Worm (Caenorhabditis elegans): Measurements from ENCODE around the gene clec-8.

The clec-8 gene

ce11 chrII:12573541-12573940 is 4.3 kb downstream of the clec-8 start, which contains the start of gene Y38E10A.2:
Gene Y38E10A.2, minus strand, starts transcription at chrII:12573641.
- TF ChIP-seq nhr-43 (tag; optimal IDR thresholded peaks at IDR 0.05; ENCODE audit: poor library complexity, severe bottlenecking) (no peak), eor-1 (tag; optimal IDR thresholded peaks at IDR 0.05) (no peak), ztf-4 (tag; optimal IDR thresholded peaks at IDR 0.05) (no peak), R02D3.7 (tag; optimal IDR thresholded peaks at IDR 0.05) (no peak), fkh-2 (tag; optimal IDR thresholded peaks at IDR 0.05) (no peak), ceh-16 (tag; optimal IDR thresholded peaks at IDR 0.05) (no peak), egl-5 (tag; optimal IDR thresholded peaks at IDR 0.05) (no peak), lsy-12 (tag; optimal IDR thresholded peaks at IDR 0.05) (no peak), mdl-1 (tag; optimal IDR thresholded peaks at IDR 0.05) (no peak)

ce11 chrII:12572760-12573159 is 5.1 kb downstream of the clec-8 start, which contains the start of gene Y38E10A.35:
Gene Y38E10A.35, minus strand, starts transcription at chrII:12572860.
- TF ChIP-seq ztf-4 (tag; optimal IDR thresholded peaks at IDR 0.05) (no peak), snpc-4 (tag; optimal IDR thresholded peaks at IDR 0.05) (no peak)

ce11 chrII:12570523-12570922 is 7.3 kb downstream of the clec-8 start, which contains the start of gene Y38E10A.1:
Gene Y38E10A.1, minus strand, starts transcription at chrII:12570623.
- no peak for TF ChIP-seq unc-39 (tag; optimal IDR thresholded peaks at IDR 0.05)
- TF ChIP-seq ceh-16 (tag; optimal IDR thresholded peaks at IDR 0.05) = no peak
- TF ChIP-seq nhr-43 (tag; optimal IDR thresholded peaks at IDR 0.05; ENCODE audit: poor library complexity, severe bottlenecking) = no peak

ce11 chrII:12565851-12566250 is 12.0 kb downstream of the clec-8 start, which contains the start of gene F49C5.7:
Gene F49C5.7, plus strand, starts transcription at chrII:12566151.
- TF ChIP-seq nhr-25 (tag; optimal IDR thresholded peaks at IDR 0.05) = no peak
- TF ChIP-seq daf-12 (tag; optimal IDR thresholded peaks at IDR 0.05) = no peak
- no peak for TF ChIP-seq pha-4 (tag; optimal IDR thresholded peaks at IDR 0.05)

ce11 chrII:12560210-12560609 is 17.7 kb downstream of the clec-8 start, which contains the start of gene F49C5.12:
Gene F49C5.12, minus strand, starts transcription at chrII:12560310.
- no peak for TF ChIP-seq R02D3.7 (tag; optimal IDR thresholded peaks at IDR 0.05)
- TF ChIP-seq snpc-4 (tag; optimal IDR thresholded peaks at IDR 0.05) = no peak
- TF ChIP-seq ceh-9 (tag; optimal IDR thresholded peaks at IDR 0.05) = no peak
- TF ChIP-seq ZK546.5 (tag; optimal IDR thresholded peaks at IDR 0.05) = no peak

ce11 chrII:12555579-12555978 is 22.3 kb downstream of the clec-8 start, which contains the start of gene F49C5.11:
Gene F49C5.11, plus strand, starts transcription at chrII:12555879.
- TF ChIP-seq sea-2 (GFP tag; optimal IDR thresholded peaks at IDR 0.05) = no peak
- no peak for TF ChIP-seq nfya-1 (tag; optimal IDR thresholded peaks at IDR 0.05; ENCODE audit: insufficient read depth)
- no peak for TF ChIP-seq lsy-12 (tag; optimal IDR thresholded peaks at IDR 0.05)
- TF ChIP-seq hmg-11 (tag; optimal IDR thresholded peaks at IDR 0.05) = no peak
- no peak for TF ChIP-seq pha-4 (tag; optimal IDR thresholded peaks at IDR 0.05)
- TF ChIP-seq nhr-12 (tag; optimal IDR thresholded peaks at IDR 0.05) = no peak
- TF ChIP-seq fkh-10 (GFP tag; optimal IDR thresholded peaks at IDR 0.05) = no peak
- TF ChIP-seq ceh-82 (tag; optimal IDR thresholded peaks at IDR 0.05) = no peak
- TF ChIP-seq mml-1 (tag; optimal IDR thresholded peaks at IDR 0.05) = no peak
- TF ChIP-seq ceh-28 (tag; optimal IDR thresholded peaks at IDR 0.05) = no peak
- no peak for TF ChIP-seq mdl-1 (tag; optimal IDR thresholded peaks at IDR 0.05)

- TF ChIP-seq nhr-76 (tag; optimal IDR thresholded peaks at IDR 0.05) (no peak), pha-4 (tag; optimal IDR thresholded peaks at IDR 0.05) (no peak), elt-1 (tag; optimal IDR thresholded peaks at IDR 0.05) (no peak), snpc-4 (tag; optimal IDR thresholded peaks at IDR 0.05) (no peak), ZK546.5 (tag; optimal IDR thresholded peaks at IDR 0.05) (no peak), fkh-2 (tag; optimal IDR thresholded peaks at IDR 0.05) (no peak), nfya-1 (tag; optimal IDR thresholded peaks at IDR 0.05; ENCODE audit: insufficient read depth) (no peak)
Measured at ce11 chrII:12550940-12551339, 26.9 kb downstream of the clec-8 start.

- TF ChIP-seq aly-2 (tag; optimal IDR thresholded peaks at IDR 0.05) (no peak), nhr-25 (tag; optimal IDR thresholded peaks at IDR 0.05) (peak; percentile 52), daf-12 (tag; optimal IDR thresholded peaks at IDR 0.05) (no peak), ztf-4 (tag; optimal IDR thresholded peaks at IDR 0.05) (no peak), nhr-43 (tag; optimal IDR thresholded peaks at IDR 0.05; ENCODE audit: poor library complexity, severe bottlenecking) (peak; percentile 4), elt-3 (tag; optimal IDR thresholded peaks at IDR 0.05) (peak in 1 of 3 experiments; percentile 20), nfya-1 (tag; optimal IDR thresholded peaks at IDR 0.05; ENCODE audit: insufficient read depth) (peak; percentile 75), ama-1 (optimal IDR thresholded peaks at IDR 0.05) (no peak), unc-62 (GFP tag; optimal IDR thresholded peaks at IDR 0.05) (no peak)
Measured at ce11 chrII:12549613-12550012, 28.2 kb downstream of the clec-8 start.

All from whole organism, L3 larva.